Fruit fly (Drosophila melanogaster) whole organism, embryonic: ENCODE results near the gene CG9616.

ENCODE experiments used
- Aef1 ChIP-seq: fragments of 200-800 bp; sonication (Bioruptor generic); IDR thresholded peaks from 3 replicates; pipeline ENCODE4 v1.3.6; 2022; ENCODE audit warnings: missing biosample characterization, missing genetic modification characterization
- Awh ChIP-seq: fragments of 200-800 bp; sonication (Bioruptor generic); IDR thresholded peaks from 2 replicates; pipeline ENCODE4, ENCODE4 v1.3.6; 2022; ENCODE audit warnings: missing biosample characterization, missing genetic modification characterization
- B-H1 ChIP-seq: fragments of 200-800 bp; sonication (Bioruptor generic); IDR thresholded peaks from 3 replicates; pipeline ENCODE4 v1.3.6; 2022; ENCODE audit warnings: missing biosample characterization, missing genetic modification characterization
- CG10959 ChIP-seq: fragments of 200-800 bp; sonication (Bioruptor generic); IDR thresholded peaks from 2 replicates; pipeline ENCODE4 v1.3.6; 2022; ENCODE audit warnings: missing biosample characterization, missing genetic modification characterization
- CG11093 ChIP-seq: fragments of 200-800 bp; sonication (Bioruptor generic); IDR thresholded peaks from 3 replicates; pipeline ENCODE4 v1.3.6; 2022; ENCODE audit warnings: missing biosample characterization, missing genetic modification characterization
- CG12659 ChIP-seq: fragments of 200-800 bp; sonication (Bioruptor generic); optimal IDR thresholded peaks from 3 replicates; lab custom pipeline; 2017; ENCODE audit warnings: mild to moderate bottlenecking, missing biosample characterization, missing genetic modification reagents, missing genetic modification characterization
- CG12769 ChIP-seq: fragments of 200-800 bp; sonication (Bioruptor generic); optimal IDR thresholded peaks from 2 replicates; lab custom pipeline; 2019; ENCODE audit warnings: missing biosample characterization, mild to moderate bottlenecking, missing genetic modification characterization, moderate library complexity
- CG13123 ChIP-seq: fragments of 200-800 bp; sonication (Bioruptor generic); optimal IDR thresholded peaks from 2 replicates; lab custom pipeline; 2016; ENCODE audit warnings: missing biosample characterization, missing genetic modification characterization
- CG13296 ChIP-seq: fragments of 200-800 bp; sonication (Bioruptor generic); optimal IDR thresholded peaks from 3 replicates; lab custom pipeline; 2018; ENCODE audit warnings: missing biosample characterization, mild to moderate bottlenecking, missing genetic modification characterization
- CG1529 ChIP-seq: fragments of 200-800 bp; sonication (Bioruptor generic); optimal IDR thresholded peaks from 3 replicates; lab custom pipeline; 2018; ENCODE audit warnings: missing biosample characterization, missing genetic modification characterization
- CG15514 ChIP-seq: fragments of 200-800 bp; sonication (Bioruptor generic); optimal IDR thresholded peaks from 3 replicates; lab custom pipeline; 2017; ENCODE audit warnings: missing biosample characterization, missing genetic modification characterization, mild to moderate bottlenecking, moderate library complexity, missing genetic modification reagents
- CG34224 ChIP-seq: fragments of 200-800 bp; sonication (Bioruptor generic); IDR thresholded peaks from 3 replicates; pipeline ENCODE4 v1.3.6; 2022; ENCODE audit warnings: missing biosample characterization, missing genetic modification characterization; ENCODE audit not compliant: partially characterized antibody
- CG4328 ChIP-seq: fragments of 200-800 bp; sonication (Bioruptor generic); optimal IDR thresholded peaks from 3 replicates; lab custom pipeline; 2017; ENCODE audit warnings: missing biosample characterization, missing genetic modification reagents, missing genetic modification characterization
- CG5180 ChIP-seq: fragments of 200-800 bp; sonication (Bioruptor generic); optimal IDR thresholded peaks from 3 replicates; lab custom pipeline; 2017; ENCODE audit warnings: missing biosample characterization, missing genetic modification characterization, mild to moderate bottlenecking, moderate library complexity, missing genetic modification reagents
- CG6175 ChIP-seq: fragments of 200-800 bp; sonication (Bioruptor generic); IDR thresholded peaks from 3 replicates; pipeline ENCODE4 v1.3.6; 2022; ENCODE audit warnings: missing biosample characterization, missing genetic modification characterization
- CG6683 ChIP-seq: fragments of 200-800 bp; sonication (Bioruptor generic); optimal IDR thresholded peaks from 2 replicates; lab custom pipeline; 2017; ENCODE audit warnings: missing biosample characterization, mild to moderate bottlenecking, missing genetic modification characterization, missing genetic modification reagents
- CG7556 ChIP-seq: fragments of 200-800 bp; sonication (Bioruptor generic); optimal IDR thresholded peaks from 2 replicates; lab custom pipeline; 2017; ENCODE audit warnings: missing biosample characterization, mild to moderate bottlenecking, missing genetic modification characterization
- CG9437 ChIP-seq: fragments of 200-800 bp; sonication (Bioruptor generic); optimal IDR thresholded peaks from 2 replicates; lab custom pipeline; 2018; ENCODE audit warnings: missing biosample characterization, mild to moderate bottlenecking, missing genetic modification characterization
- Dbx ChIP-seq: fragments of 200-800 bp; sonication (Bioruptor generic); IDR thresholded peaks from 3 replicates; pipeline ENCODE4 v1.3.6; 2022; ENCODE audit warnings: missing biosample characterization, missing genetic modification characterization
- Deaf1 ChIP-seq: fragments of 200-800 bp; optimal IDR thresholded peaks from 3 replicates; lab custom pipeline; 2019; ENCODE audit warnings: missing biosample characterization, mild to moderate bottlenecking, missing genetic modification characterization, moderate library complexity
- Dip2 ChIP-seq: fragments of 200-800 bp; sonication (Bioruptor generic); IDR thresholded peaks from 2 replicates; pipeline ENCODE4 v1.3.6; 2022; ENCODE audit warnings: missing biosample characterization, missing genetic modification characterization
- Doc3 ChIP-seq: fragments of 200-800 bp; sonication (Bioruptor generic); IDR thresholded peaks from 3 replicates; pipeline ENCODE4 v1.3.6; 2022; ENCODE audit warnings: missing biosample characterization, missing genetic modification characterization; ENCODE audit not compliant: partially characterized antibody
- Gug ChIP-seq: fragments of 200-800 bp; sonication (Bioruptor generic); IDR thresholded peaks from 4 replicates; pipeline ENCODE4 v1.3.6; 2022; ENCODE audit warnings: missing biosample characterization, missing genetic modification characterization
- Hsf ChIP-seq: fragments of 200-800 bp; sonication (Bioruptor generic); optimal IDR thresholded peaks from 3 replicates; lab custom pipeline; 2016; ENCODE audit warnings: missing biosample characterization, missing genetic modification characterization
- NC2β ChIP-seq: fragments of 200-800 bp; sonication (Bioruptor generic); optimal IDR thresholded peaks from 2 replicates; lab custom pipeline; 2016; ENCODE audit warnings: missing biosample characterization, missing genetic modification characterization
- Oaz ChIP-seq: fragments of 200-800 bp; sonication (Bioruptor generic); IDR thresholded peaks from 2 replicates; pipeline ENCODE4 v1.3.6; 2022; ENCODE audit warnings: missing biosample characterization, missing genetic modification characterization
- Sry-β ChIP-seq: fragments of 200-800 bp; sonication (Bioruptor generic); optimal IDR thresholded peaks from 2 replicates; lab custom pipeline; 2018; ENCODE audit warnings: missing biosample characterization, mild to moderate bottlenecking, missing genetic modification characterization, moderate library complexity
- Trl ChIP-seq, 3 experiments: fragments of >200 bp in 2 of 3; fragments of 200-800 bp in 1 of 3; sonication (Bioruptor generic) in 1 of 3; optimal IDR thresholded peaks; 2 replicates in 1 of 3; 3 replicates in 2 of 3; lab custom pipeline; 2016 to 2017; ENCODE audit warnings: missing biosample characterization in 1 of 3, missing genetic modification characterization in 1 of 3
- ac ChIP-seq: fragments of 200-800 bp; sonication (Bioruptor generic); optimal IDR thresholded peaks from 3 replicates; lab custom pipeline; 2017; ENCODE audit warnings: missing biosample characterization, mild to moderate bottlenecking, missing genetic modification characterization
- bcd ChIP-seq: fragments of 200-800 bp; sonication (Bioruptor generic); optimal IDR thresholded peaks from 2 replicates; lab custom pipeline; 2017; ENCODE audit warnings: missing biosample characterization, mild to moderate bottlenecking, missing genetic modification characterization
- chif ChIP-seq, 2 experiments: fragments of 200-800 bp; sonication (Bioruptor generic); optimal IDR thresholded peaks; 3 replicates each; lab custom pipeline; 2016; ENCODE audit warnings: missing biosample characterization in 2 of 2, missing genetic modification characterization in 2 of 2
- fd96Cb ChIP-seq: fragments of 200-800 bp; sonication (Bioruptor generic); optimal IDR thresholded peaks from 2 replicates; lab custom pipeline; 2018; ENCODE audit warnings: missing biosample characterization, mild to moderate bottlenecking, missing genetic modification characterization, moderate library complexity
- gsb ChIP-seq: fragments of 200-800 bp; sonication (Bioruptor generic); IDR thresholded peaks from 2 replicates; pipeline ENCODE4 v1.3.6; 2022; ENCODE audit warnings: missing biosample characterization, missing genetic modification characterization
- jigr1 ChIP-seq: fragments of 200-800 bp; sonication (Bioruptor generic); IDR thresholded peaks from 3 replicates; pipeline ENCODE4 v1.3.6; 2022; ENCODE audit warnings: missing biosample characterization, missing genetic modification characterization
- ken ChIP-seq: fragments of 200-800 bp; sonication (Bioruptor generic); IDR thresholded peaks from 3 replicates; pipeline ENCODE4 v1.3.6; 2022; ENCODE audit warnings: missing biosample characterization, missing genetic modification characterization
- lab ChIP-seq: fragments of 200-800 bp; sonication (Bioruptor generic); optimal IDR thresholded peaks from 3 replicates; lab custom pipeline; 2017; ENCODE audit warnings: missing biosample characterization, missing genetic modification characterization, mild to moderate bottlenecking, moderate library complexity, missing genetic modification reagents
- lbe ChIP-seq: fragments of 200-800 bp; sonication (Bioruptor generic); optimal IDR thresholded peaks from 2 replicates; lab custom pipeline; 2016; ENCODE audit warnings: missing biosample characterization, mild to moderate bottlenecking, missing genetic modification characterization
- peb ChIP-seq: fragments of 200-800 bp; sonication (Bioruptor generic); IDR thresholded peaks from 2 replicates; pipeline ENCODE4 v1.3.6; 2022; ENCODE audit warnings: missing biosample characterization, missing genetic modification characterization
- row ChIP-seq: fragments of 200-800 bp; sonication (Bioruptor generic); IDR thresholded peaks from 3 replicates; pipeline ENCODE4 v1.3.6; 2022; ENCODE audit warnings: missing biosample characterization, missing genetic modification characterization
- sd ChIP-seq: fragments of 200-800 bp; sonication (Bioruptor generic); optimal IDR thresholded peaks from 3 replicates; lab custom pipeline; 2018; ENCODE audit warnings: missing biosample characterization, mild to moderate bottlenecking, missing genetic modification characterization, moderate library complexity
- slbo ChIP-seq: fragments of 200-800 bp; sonication (Bioruptor generic); IDR thresholded peaks from 2 replicates; pipeline ENCODE4 v1.3.6; 2022; ENCODE audit warnings: missing biosample characterization, missing genetic modification characterization
- sna ChIP-seq: fragments of 200-800 bp; sonication (Bioruptor generic); IDR thresholded peaks from 2 replicates; pipeline ENCODE4 v1.3.6; 2022; ENCODE audit warnings: missing biosample characterization, missing genetic modification characterization; ENCODE audit not compliant: partially characterized antibody
- sob ChIP-seq: fragments of 200-800 bp; sonication (Bioruptor generic); IDR thresholded peaks from 2 replicates; pipeline ENCODE4 v1.3.6; 2022; ENCODE audit warnings: missing biosample characterization, missing genetic modification characterization
- sqz ChIP-seq: fragments of 200-800 bp; sonication (Bioruptor generic); optimal IDR thresholded peaks from 3 replicates; lab custom pipeline; 2018; ENCODE audit warnings: missing biosample characterization, mild to moderate bottlenecking, missing genetic modification characterization
- ssp ChIP-seq: fragments of 200-800 bp; sonication (Bioruptor generic); IDR thresholded peaks from 2 replicates; pipeline ENCODE4 v1.3.6; 2022; ENCODE audit warnings: missing biosample characterization, missing genetic modification characterization
- stc ChIP-seq: fragments of 200-800 bp; sonication (Bioruptor generic); IDR thresholded peaks from 2 replicates; pipeline ENCODE4 v1.3.6; 2022; ENCODE audit warnings: missing biosample characterization, missing genetic modification characterization
- tx ChIP-seq: fragments of 200-800 bp; sonication (Bioruptor generic); optimal IDR thresholded peaks from 2 replicates; lab custom pipeline; 2016; ENCODE audit warnings: missing biosample characterization, missing genetic modification characterization

CG9616 gene

dm6 chr3R:14283042-14283626, 37.9 kb upstream of the CG9616 start (continued):
- TF ChIP-seq lbe (GFP tag; lab: Kevin White, UChicago), result peak; percentile 68
- no peak for TF ChIP-seq fd96Cb (tag; lab: Kevin White, UChicago)
- no peak for TF ChIP-seq CG6683 (GFP tag; lab: Kevin White, UChicago)
- no peak for TF ChIP-seq Aef1 (GFP tag; lab: Robert Waterston, UW)
- TF ChIP-seq sqz, result no peak
- no peak for TF ChIP-seq ac (GFP tag; lab: Kevin White, UChicago)
- TF ChIP-seq CG7556 (GFP tag; lab: Kevin White, UChicago), result no peak
- no peak for TF ChIP-seq CG13296 (GFP tag; lab: Kevin White, UChicago)
- TF ChIP-seq NC2β (GFP tag; lab: Kevin White, UChicago), result no peak

dm6 chr3R:14282215-14283041, 37.2 kb upstream of the CG9616 start:
- TF ChIP-seq bcd (GFP tag; lab: Kevin White, UChicago), result no peak
- no peak for TF ChIP-seq CG1529 (GFP tag; lab: Kevin White, UChicago)
- TF ChIP-seq slbo, result 0 out of 2 replicates have a peak, but pooled peaks have one; percentile 10
- no peak for TF ChIP-seq ken
- no peak for TF ChIP-seq jigr1 (GFP tag; lab: Robert Waterston, UW)
- TF ChIP-seq row, result peak; percentile 10; the same call in 1 of the 3 replicates
- no peak for TF ChIP-seq Oaz (GFP tag; lab: Robert Waterston, UW)
- no peak for TF ChIP-seq peb (GFP tag; lab: Robert Waterston, UW)
- no peak for TF ChIP-seq sob (GFP tag; lab: Robert Waterston, UW)
- peak; percentile 98 for TF ChIP-seq Deaf1 (tag; lab: Kevin White, UChicago)
- no peak for TF ChIP-seq CG12659 (GFP tag; lab: Kevin White, UChicago)
- TF ChIP-seq sna, result no peak
- no peak for TF ChIP-seq gsb (GFP tag; lab: Robert Waterston, UW)
- TF ChIP-seq tx (GFP tag; lab: Kevin White, UChicago), result no peak
- no peak for TF ChIP-seq Gug (GFP tag; lab: Robert Waterston, UW)
- no peak for TF ChIP-seq CG10959 (GFP tag; lab: Robert Waterston, UW)
- TF ChIP-seq CG11093 (GFP tag; lab: Robert Waterston, UW), result no peak
- no peak for TF ChIP-seq Sry-β (GFP tag; lab: Kevin White, UChicago)
- TF ChIP-seq CG13123, result no peak
- TF ChIP-seq CG4328 (GFP tag; lab: Kevin White, UChicago), result no peak
- 0 out of 3 replicates have a peak, but pooled peaks have one; percentile 22 for TF ChIP-seq CG6175 (GFP tag; lab: Robert Waterston, UW)
- TF ChIP-seq Trl (optimal IDR thresholded peaks at IDR 0.05; lab: Kevin White, UChicago), result peak; percentile 63 to 83
- TF ChIP-seq Trl (GFP tag; optimal IDR thresholded peaks at IDR 0.05; lab: Kevin White, UChicago), result no peak
- TF ChIP-seq CG34224 (GFP tag; lab: Robert Waterston, UW), result 0 out of 3 replicates have a peak, but pooled peaks have one; percentile 12
- TF ChIP-seq Hsf, result no peak
- TF ChIP-seq Awh (GFP tag; lab: Robert Waterston, UW), result 0 out of 2 replicates have a peak, but pooled peaks have one; percentile 43
- TF ChIP-seq Doc3 (GFP tag; lab: Robert Waterston, UW), result no peak
- TF ChIP-seq stc (GFP tag; lab: Robert Waterston, UW), result no peak
- TF ChIP-seq Dip2, result no peak
- no peak for TF ChIP-seq Dbx (GFP tag; lab: Robert Waterston, UW)
- TF ChIP-seq CG15514 (GFP tag; lab: Kevin White, UChicago), result no peak
- no peak for TF ChIP-seq CG5180 (GFP tag; lab: Kevin White, UChicago)
- peak; percentile 16 for TF ChIP-seq lab
- TF ChIP-seq B-H1 (GFP tag; lab: Robert Waterston, UW), result no peak
- no peak for TF ChIP-seq ssp
- TF ChIP-seq chif (GFP tag; optimal IDR thresholded peaks at IDR 0.05; lab: Kevin White, UChicago), result no peak
- TF ChIP-seq sd, result peak; percentile 85
- TF ChIP-seq CG9437 (GFP tag; lab: Kevin White, UChicago), result no peak
- TF ChIP-seq CG12769 (tag; lab: Kevin White, UChicago), result peak; percentile 33
